Fruit fly (Drosophila melanogaster) Kc167 (cell line): ENCODE results near the gene CG33769.

Experiments used
- Myc ChIP-seq: fragments of >200 bp; optimal IDR thresholded peaks from 2 replicates; lab custom pipeline; 2017; ENCODE audit warnings: missing external identifiers
- Sin3A ChIP-seq: fragments of >200 bp; optimal IDR thresholded peaks from 2 replicates; lab custom pipeline; 2018; ENCODE audit warnings: missing external identifiers
- h ChIP-seq: fragments of >200 bp; optimal IDR thresholded peaks from 3 replicates; lab custom pipeline; 2018; ENCODE audit warnings: missing external identifiers
- insv ChIP-seq: fragments of >200 bp; optimal IDR thresholded peaks from 3 replicates; lab custom pipeline; 2018; ENCODE audit warnings: missing external identifiers
- psq ChIP-seq: fragments of >200 bp; optimal IDR thresholded peaks from 2 replicates; lab custom pipeline; 2017; ENCODE audit warnings: missing external identifiers
- ttk ChIP-seq: sonication (Bioruptor generic); optimal IDR thresholded peaks from 2 replicates; lab custom pipeline; 2017; ENCODE audit warnings: missing external identifiers

Gene CG33769

dm6 chr3L:22647627-22648026 is at the start of gene CG33769:
Gene CG33769 (plus strand): TSS chr3L:22647927.
- TF ChIP-seq insv (lab: Kevin White, UChicago) = no peak
- no peak for TF ChIP-seq h
- no peak for TF ChIP-seq Sin3A (lab: Kevin White, UChicago)
- no peak for TF ChIP-seq psq (lab: Kevin White, UChicago)
- no peak for TF ChIP-seq Myc (lab: Kevin White, UChicago)
- no peak for TF ChIP-seq ttk (lab: Kevin White, UChicago)

DNA sequence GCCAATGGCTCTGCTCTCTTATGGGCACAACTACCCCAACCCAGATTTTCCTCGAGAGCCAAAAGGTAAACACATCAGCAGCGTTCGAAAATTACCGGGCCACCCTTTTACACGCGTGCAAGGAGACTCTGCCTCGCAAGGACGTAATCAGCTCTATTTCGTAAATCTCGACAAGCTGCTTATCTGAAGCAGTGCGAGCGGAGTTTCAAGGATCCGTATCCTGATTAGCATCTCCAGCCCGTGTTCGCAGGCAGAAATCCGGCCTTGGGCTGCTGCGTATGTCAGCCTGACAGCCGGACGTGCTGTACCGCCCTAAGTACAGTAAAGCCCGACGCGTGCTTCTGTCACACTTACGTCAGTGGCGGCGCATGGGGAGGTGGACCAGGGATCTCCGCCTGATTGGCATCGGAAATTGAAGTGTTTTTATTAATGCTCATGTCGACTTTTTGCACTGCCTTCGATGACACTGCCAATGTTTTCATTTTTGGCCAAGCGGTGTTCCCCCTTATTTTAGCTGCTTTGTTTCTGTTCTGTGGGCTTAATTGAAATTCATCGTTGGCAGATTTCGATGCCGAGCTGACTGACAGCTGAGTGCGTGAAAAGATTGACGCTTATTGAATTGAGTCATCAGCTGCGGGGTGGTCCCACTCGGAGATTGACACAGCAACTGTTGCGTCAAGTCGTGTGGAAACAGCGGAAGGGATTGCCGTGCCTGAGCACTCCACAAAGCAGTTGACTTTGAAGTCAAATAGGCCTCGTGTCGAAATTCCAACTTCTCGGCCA is 41.9 kb upstream of the CG33769 start, which contains the start of gene ND-B14.5AL:
TSS of gene ND-B14.5AL (plus strand) at position 733 of the 783 bp plus-strand sequence.
- TF ChIP-seq insv (lab: Kevin White, UChicago) (no peak), ttk (lab: Kevin White, UChicago) (no peak), Myc (lab: Kevin White, UChicago) (no peak)

dm6 chr3L:22607076-22607475 is 40.7 kb upstream of the CG33769 start:
- no peak for TF ChIP-seq insv (lab: Kevin White, UChicago)
- no peak for TF ChIP-seq Sin3A (lab: Kevin White, UChicago)
- no peak for TF ChIP-seq Myc (lab: Kevin White, UChicago)
- TF ChIP-seq psq (lab: Kevin White, UChicago) = no peak
- TF ChIP-seq h = no peak
- no peak for TF ChIP-seq ttk (lab: Kevin White, UChicago)

DNA sequence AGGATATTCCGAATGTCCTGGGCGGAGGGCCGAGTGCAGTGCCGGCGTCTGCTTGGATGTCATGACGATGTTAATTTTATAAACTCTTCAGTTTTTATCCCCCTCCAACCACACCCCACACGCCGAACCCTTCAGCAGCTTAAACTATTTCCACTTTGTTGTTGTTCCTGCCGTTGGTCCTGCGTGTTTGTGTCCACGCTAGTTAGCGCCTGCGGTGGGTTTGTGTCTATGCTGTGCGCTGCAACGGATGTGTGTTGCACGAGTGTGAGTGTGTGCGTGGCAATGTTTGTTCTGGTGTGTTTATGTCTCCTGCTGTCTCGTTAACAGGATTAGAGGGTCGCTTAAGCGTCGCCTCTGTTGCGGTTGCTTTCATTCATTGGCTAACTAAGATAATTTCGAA is 30.9 kb upstream of the CG33769 start:
- TF ChIP-seq Sin3A (lab: Kevin White, UChicago) = no peak
- no peak for TF ChIP-seq insv (lab: Kevin White, UChicago)
- TF ChIP-seq Myc (lab: Kevin White, UChicago) = no peak
- TF ChIP-seq psq (lab: Kevin White, UChicago) = no peak
- no peak for TF ChIP-seq h
- TF ChIP-seq ttk (lab: Kevin White, UChicago) = no peak

dm6 chr3L:22634111-22634510 is 13.6 kb upstream of the CG33769 start:
- no peak for TF ChIP-seq insv (lab: Kevin White, UChicago)
- TF ChIP-seq psq (lab: Kevin White, UChicago) = no peak
- no peak for TF ChIP-seq h
- no peak for TF ChIP-seq ttk (lab: Kevin White, UChicago)

DNA sequence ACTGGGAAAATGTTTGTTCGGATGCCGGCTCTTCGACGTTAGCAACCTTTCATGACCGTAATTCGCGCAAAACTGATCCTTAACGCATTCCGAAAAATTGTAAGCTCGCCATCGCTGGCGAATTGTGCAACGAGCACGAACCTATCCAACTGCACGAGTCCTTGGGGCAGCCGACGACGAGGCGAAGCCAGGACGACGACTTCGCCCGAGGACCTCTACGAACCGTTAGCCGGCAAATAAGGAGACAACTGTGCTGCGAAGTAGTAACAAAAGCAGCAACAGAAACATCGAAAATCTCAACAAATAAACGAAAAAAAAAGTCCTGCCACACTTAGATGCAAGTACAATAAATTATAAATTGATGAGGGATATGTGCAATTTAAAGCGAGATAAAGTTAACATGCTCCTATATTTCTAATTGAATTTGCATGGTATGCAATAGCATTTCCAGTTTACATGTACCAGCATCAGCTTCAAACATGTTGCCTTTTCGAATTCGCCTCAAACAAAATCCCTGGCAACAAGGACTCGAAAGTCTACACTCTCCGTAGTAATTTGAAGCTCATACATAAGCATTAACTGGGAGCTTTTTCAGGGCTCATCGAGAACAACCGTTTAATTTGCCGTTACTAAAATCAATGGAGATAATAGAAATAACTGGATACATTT is 9.7 kb upstream of the CG33769 start, which contains the start of gene CG14459:
TSS of gene CG14459 (minus strand) at position 51 of the 669 bp plus-strand sequence.
- TF ChIP-seq Sin3A (lab: Kevin White, UChicago) = no peak
- TF ChIP-seq Myc (lab: Kevin White, UChicago) = no peak
- no peak for TF ChIP-seq h
- no peak for TF ChIP-seq psq (lab: Kevin White, UChicago)
- TF ChIP-seq insv (lab: Kevin White, UChicago) = no peak
- TF ChIP-seq ttk (lab: Kevin White, UChicago) = no peak

dm6 chr3L:22642276-22642900 is 5.3 kb upstream of the CG33769 start:
- TF ChIP-seq h (no peak), psq (lab: Kevin White, UChicago) (no peak), Myc (lab: Kevin White, UChicago) (no peak), insv (lab: Kevin White, UChicago) (no peak), Sin3A (lab: Kevin White, UChicago) (no peak), ttk (lab: Kevin White, UChicago) (no peak)

- no peak for TF ChIP-seq h
- no peak for TF ChIP-seq Sin3A (lab: Kevin White, UChicago)
- TF ChIP-seq insv (lab: Kevin White, UChicago) = no peak
- TF ChIP-seq ttk (lab: Kevin White, UChicago) = no peak
- no peak for TF ChIP-seq Myc (lab: Kevin White, UChicago)
- TF ChIP-seq psq (lab: Kevin White, UChicago) = no peak
These were observed 2.4 kb upstream of the CG33769 start, which contains the start of gene CG33766 for dm6 chr3L:22645327-22645726. Gene CG33766 (plus strand): TSS chr3L:22645627.

dm6 chr3L:22646007-22646406 is 1.7 kb upstream of the CG33769 start, which contains the start of gene CG33767:
Gene CG33767 (plus strand): TSS chr3L:22646307.
- TF ChIP-seq ttk (lab: Kevin White, UChicago) (no peak), psq (lab: Kevin White, UChicago) (no peak), h (no peak), Sin3A (lab: Kevin White, UChicago) (no peak), insv (lab: Kevin White, UChicago) (no peak), Myc (lab: Kevin White, UChicago) (no peak)

DNA sequence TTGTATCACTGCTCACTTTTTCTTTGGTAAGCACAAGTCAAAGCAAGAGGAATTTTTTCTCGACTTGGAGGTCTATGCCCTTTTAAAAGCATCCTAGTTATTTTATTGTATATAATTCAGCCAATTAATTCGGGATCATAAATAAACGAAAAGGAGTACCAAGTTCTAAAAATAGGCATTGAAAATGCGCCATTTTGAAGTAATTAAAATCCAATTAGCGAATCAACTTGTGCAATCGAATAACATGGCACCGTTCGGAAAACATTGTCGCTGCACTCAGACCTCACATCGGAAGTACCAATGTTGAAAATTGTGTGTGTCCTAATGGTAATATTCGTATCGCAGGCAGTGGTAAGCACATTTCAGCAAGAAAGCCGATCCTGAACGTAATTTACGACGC is 864 bp upstream of the CG33769 start, which contains the start of gene CG33768:
TSS of gene CG33768 (plus strand) at position 301 of the 400 bp plus-strand sequence.
- no peak for TF ChIP-seq psq (lab: Kevin White, UChicago)
- TF ChIP-seq ttk (lab: Kevin White, UChicago) = no peak
- TF ChIP-seq insv (lab: Kevin White, UChicago) = no peak
- no peak for TF ChIP-seq Myc (lab: Kevin White, UChicago)
- TF ChIP-seq Sin3A (lab: Kevin White, UChicago) = no peak
- TF ChIP-seq h = no peak

- TF ChIP-seq ttk (lab: Kevin White, UChicago) (no peak), Sin3A (lab: Kevin White, UChicago) (no peak), Myc (lab: Kevin White, UChicago) (no peak), h (no peak), psq (lab: Kevin White, UChicago) (no peak), insv (lab: Kevin White, UChicago) (no peak)
These were observed 645 bp downstream of the CG33769 start, which contains the start of gene CG33770 for dm6 chr3L:22648372-22648771. Gene CG33770 (plus strand): TSS chr3L:22648672.
